Worm (Caenorhabditis elegans) whole organism, L3 larva: Measurements from ENCODE around the gene C09E7.8.

Experiments
- ama-1 ChIP-seq: fragments of 150-350 bp; optimal IDR thresholded peaks from 2 replicates; lab custom pipeline; 2018
- ceh-82 ChIP-seq: fragments of 150-350 bp; optimal IDR thresholded peaks from 2 replicates; lab custom pipeline; 2014; ENCODE audit warnings: missing biosample characterization, missing genetic modification characterization
- mdl-1 ChIP-seq: fragments of 150-350 bp; optimal IDR thresholded peaks from 2 replicates; lab custom pipeline; 2014; ENCODE audit warnings: missing biosample characterization, missing genetic modification characterization
- unc-39 ChIP-seq: sonication (generic microtip); optimal IDR thresholded peaks from 4 replicates; lab custom pipeline; 2017; ENCODE audit warnings: missing biosample characterization, missing genetic modification characterization

DNA sequence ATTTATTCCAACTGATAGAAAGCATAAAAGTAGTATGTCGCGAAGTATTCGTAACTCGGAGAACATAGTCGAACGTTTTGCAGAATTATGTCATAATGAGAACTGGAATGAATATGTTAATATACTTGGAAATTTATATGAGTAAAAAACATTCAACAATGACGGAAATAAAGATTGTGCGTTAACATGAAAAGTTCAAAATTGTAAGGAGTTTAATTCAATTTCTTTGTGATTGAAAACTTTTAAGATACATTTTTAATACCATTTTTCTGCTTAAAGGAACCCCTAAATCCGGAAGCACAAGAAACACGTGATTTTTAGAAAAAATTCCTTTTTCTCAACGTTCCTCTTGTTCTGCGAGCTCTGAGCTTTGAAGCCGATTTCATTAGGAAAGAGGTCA is 32.8 kb downstream of the C09E7.8 start, which contains the start of gene oig-1:
- TF ChIP-seq ceh-82 (tag; lab: Kevin White, UChicago) (no peak), ama-1 (lab: Kevin White, UChicago) (no peak), unc-39 (tag; lab: Kevin White, UChicago) (no peak), mdl-1 (no peak)
